Fruit fly (Drosophila melanogaster): Measurements from ENCODE around the gene CG15561.

The CG15561 gene

DNA sequence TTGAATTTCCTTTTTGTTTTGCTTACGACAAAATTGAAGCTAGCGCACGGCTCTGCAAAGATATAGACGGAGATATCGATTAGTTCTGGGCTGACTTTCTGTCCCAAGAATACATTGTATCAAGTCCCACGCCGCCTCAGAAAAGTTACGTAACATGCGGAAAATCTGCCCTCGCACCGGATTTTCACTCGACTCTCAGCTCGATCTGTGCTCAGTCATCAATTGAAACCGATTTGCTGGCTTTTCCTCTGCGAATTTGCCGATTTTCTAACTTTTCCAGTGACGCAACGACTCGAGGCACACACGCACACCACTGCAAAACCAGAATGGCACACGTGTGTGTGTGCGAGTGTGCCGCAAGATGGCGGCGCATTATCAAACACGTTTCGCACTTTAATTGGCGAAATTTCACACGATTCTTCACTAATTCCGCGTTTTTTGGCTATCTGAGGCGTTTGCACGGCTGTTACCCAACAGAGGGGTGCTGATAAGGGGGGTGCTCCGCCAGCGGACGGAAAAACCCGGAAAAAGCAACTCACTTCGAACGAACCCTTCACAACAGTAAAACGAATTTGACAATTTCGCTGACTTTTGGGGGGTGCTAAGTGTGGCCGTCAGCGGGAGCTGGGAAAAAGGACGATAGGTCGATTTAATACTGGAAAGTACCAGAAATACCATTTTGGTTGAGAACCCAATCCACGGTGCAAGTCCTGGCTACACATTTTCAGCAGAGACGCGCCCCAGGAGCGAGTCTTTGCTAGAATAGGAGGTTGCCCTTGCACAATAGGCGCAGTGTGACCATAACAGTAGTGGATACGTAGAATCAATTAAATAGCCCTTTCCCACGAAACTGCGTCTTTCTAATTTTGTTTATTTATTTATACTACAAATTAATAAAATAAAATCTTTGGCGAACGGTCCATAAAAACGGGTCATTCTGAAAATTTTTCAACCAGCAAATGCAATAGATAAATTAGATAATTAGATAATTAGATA lies 3.6 kb upstream of the CG15561 start, which contains the start of gene ATPsynC (continued):
- TF ChIP-seq gt (GFP tag; IDR thresholded peaks at IDR 0.05) (no peak), Optix (GFP tag; IDR thresholded peaks at IDR 0.05) (no peak), Sry-δ (GFP tag; optimal IDR thresholded peaks at IDR 0.05) (peak; percentile 69), phol (tag; optimal IDR thresholded peaks at IDR 0.05) (peak; percentile 96), esg (GFP tag; conservative IDR thresholded peaks at IDR 0.05) (no peak), kni (GFP tag; optimal IDR thresholded peaks at IDR 0.05) (peak; percentile 64), HLH3B (GFP tag; IDR thresholded peaks at IDR 0.05) (no peak), Awh (GFP tag; IDR thresholded peaks at IDR 0.05) (no peak), mam (GFP tag; optimal IDR thresholded peaks at IDR 0.05) (no peak), Taf1 (GFP tag; IDR thresholded peaks at IDR 0.05) (no peak), CG34422 (GFP tag; IDR thresholded peaks at IDR 0.05) (no peak), CG7357 (GFP tag; IDR thresholded peaks at IDR 0.05) (peak; percentile 99), CG12769 (tag; optimal IDR thresholded peaks at IDR 0.05) (peak; percentile 63), dimm (GFP tag; IDR thresholded peaks at IDR 0.05) (no peak), Ptx1 (GFP tag; IDR thresholded peaks at IDR 0.05) (no peak), lola (GFP tag; optimal IDR thresholded peaks at IDR 0.05) (peak in 1 of 3 experiments; percentile 94), CG31224 (GFP tag; IDR thresholded peaks at IDR 0.05) (no peak), odd (GFP tag; optimal IDR thresholded peaks at IDR 0.05) (peak; percentile 59), CG12391 (tag; optimal IDR thresholded peaks at IDR 0.05) (peak; percentile 57), CG14860 (GFP tag; IDR thresholded peaks at IDR 0.05; ENCODE audit: partially characterized antibody) (no peak), CG2120 (GFP tag; optimal IDR thresholded peaks at IDR 0.05) (peak; percentile 39), lab (GFP tag; optimal IDR thresholded peaks at IDR 0.05) (peak; percentile 67), CG31365 (tag; optimal IDR thresholded peaks at IDR 0.05) (peak; percentile 69), Neu2 (GFP tag; optimal IDR thresholded peaks at IDR 0.05; ENCODE audit: borderline replicate concordance) (no peak), Hr51 (GFP tag; optimal IDR thresholded peaks at IDR 0.05) (peak; percentile 23 to 24), sug (tag; optimal IDR thresholded peaks at IDR 0.05) (peak; percentile 83), tio (GFP tag; optimal IDR thresholded peaks at IDR 0.05) (no peak), Gug (GFP tag; IDR thresholded peaks at IDR 0.05) (no peak), Eip74EF (GFP tag; optimal IDR thresholded peaks at IDR 0.05) (peak in 1 of 2 experiments; percentile 86), CG12744 (GFP tag; optimal IDR thresholded peaks at IDR 0.05) (peak; percentile 7), chm (GFP tag; IDR thresholded peaks at IDR 0.05) (no peak), disco-r (GFP tag; optimal IDR thresholded peaks at IDR 0.05) (peak; percentile 31), exex (tag; optimal IDR thresholded peaks at IDR 0.05) (peak; percentile 7), maf-S (GFP tag; optimal IDR thresholded peaks at IDR 0.05) (peak; percentile 44), Spps (tag; optimal IDR thresholded peaks at IDR 0.05) (no peak), knrl (GFP tag; IDR thresholded peaks at IDR 0.05; ENCODE audit: partially characterized antibody) (no peak), az2 (GFP tag; optimal IDR thresholded peaks at IDR 0.05) (peak; percentile 93), HmgD (GFP tag; optimal IDR thresholded peaks at IDR 0.05) (peak; percentile 83), CG10267 (tag; optimal IDR thresholded peaks at IDR 0.05) (peak; percentile 67), Hr3 (GFP tag; optimal IDR thresholded peaks at IDR 0.05) (no peak), CG10431 (GFP tag; optimal IDR thresholded peaks at IDR 0.05) (peak; percentile 54), CG4820 (GFP tag; optimal IDR thresholded peaks at IDR 0.05) (peak; percentile 29), slbo (GFP tag; IDR thresholded peaks at IDR 0.05) (no peak), peb (GFP tag; IDR thresholded peaks at IDR 0.05) (no peak), CG12659 (GFP tag; optimal IDR thresholded peaks at IDR 0.05) (peak; percentile 93)
